Worm (Caenorhabditis elegans) whole organism, late embryonic: ENCODE results near the gene ugt-32.

ENCODE experiments used
- lin-11 ChIP-seq: fragments of 200-800 bp; sonication (Bioruptor generic); optimal IDR thresholded peaks from 2 replicates; lab custom pipeline; 2018; ENCODE audit warnings: mild to moderate bottlenecking, missing genetic modification characterization, missing compliant biosample characterization
- nhr-11 ChIP-seq: fragments of 150-350 bp; optimal IDR thresholded peaks from 2 replicates; lab custom pipeline; 2014; ENCODE audit warnings: missing biosample characterization, missing genetic modification characterization
- pat-9 ChIP-seq: fragments of 200-800 bp; sonication (Bioruptor generic); optimal IDR thresholded peaks from 2 replicates; lab custom pipeline; 2018; ENCODE audit warnings: mild to moderate bottlenecking, missing genetic modification characterization, moderate library complexity, missing compliant biosample characterization
- pha-4 ChIP-seq: fragments of 150-350 bp; optimal IDR thresholded peaks from 2 replicates; lab custom pipeline; 2018; ENCODE audit warnings: missing biosample characterization, missing genetic modification reagents, missing genetic modification characterization
- sdc-2 ChIP-seq: sonication (generic microtip); optimal IDR thresholded peaks from 2 replicates; lab custom pipeline; 2016; ENCODE audit warnings: missing genotype, missing genetic modification characterization, missing compliant biosample characterization
- sox-2 ChIP-seq: fragments of 200-800 bp; sonication (Bioruptor generic); IDR thresholded peaks from 2 replicates; pipeline ENCODE4 v1.3.6; 2022; ENCODE audit warnings: missing genetic modification reagents, missing genetic modification characterization, missing compliant biosample characterization
- unc-55 ChIP-seq: sonication (generic microtip); optimal IDR thresholded peaks from 2 replicates; lab custom pipeline; 2017; ENCODE audit warnings: missing biosample characterization, missing genetic modification reagents, missing genetic modification characterization

- TF ChIP-seq lin-11 (no peak), pha-4 (no peak), sdc-2 (tag; lab: Kevin White, UChicago) (no peak), nhr-11 (tag; lab: Kevin White, UChicago) (no peak), unc-55 (GFP tag; lab: Kevin White, UChicago) (no peak), sox-2 (GFP tag; lab: Robert Waterston, UW) (no peak), pat-9 (no peak)
Measured at ce11 chrV:3855916-3856315, 12.1 kb upstream of the ugt-32 start.
